Worm (Caenorhabditis elegans): ENCODE results near the gene sbt-1.

Gene sbt-1

DNA sequence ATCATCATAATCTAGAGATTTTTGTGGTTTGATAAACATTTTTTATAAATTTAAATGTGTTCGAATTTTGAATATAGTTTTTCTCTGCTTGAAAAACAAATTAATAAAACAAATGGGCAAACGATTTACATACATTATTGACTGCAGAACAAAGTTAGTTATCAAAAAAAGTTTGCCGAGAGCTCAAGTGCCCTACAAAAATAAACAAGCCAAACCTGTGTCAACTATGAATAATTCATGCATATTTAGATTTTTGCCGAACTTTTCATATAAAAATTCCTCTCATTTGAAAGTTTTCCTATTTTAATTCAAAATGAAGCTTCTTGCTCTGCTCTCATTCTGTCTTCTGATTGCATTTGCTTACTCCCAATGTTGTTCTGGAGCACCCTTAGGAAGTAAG lies 12.8 kb downstream of the sbt-1 start, which contains the start of gene sshk-1:
Gene sshk-1 (plus strand): TSS at position 301 of the 400 bp plus-strand sequence.
- TF ChIP-seq mdl-1 (tag; optimal IDR thresholded peaks at IDR 0.05) (no peak), ztf-1 (GFP tag; conservative IDR thresholded peaks at IDR 0.05) (no peak), ceh-82 (tag; optimal IDR thresholded peaks at IDR 0.05) (no peak), R02D3.7 (tag; optimal IDR thresholded peaks at IDR 0.05) (no peak), nhr-10 (tag; optimal IDR thresholded peaks at IDR 0.05) (no peak), nhr-237 (tag; optimal IDR thresholded peaks at IDR 0.05) (no peak), sma-9 (GFP tag; optimal IDR thresholded peaks at IDR 0.05) (no peak), sma-9 (tag; optimal IDR thresholded peaks at IDR 0.05) (no peak), dmd-4 (tag; optimal IDR thresholded peaks at IDR 0.05) (no peak), nhr-129 (tag; optimal IDR thresholded peaks at IDR 0.05) (no peak), ZK546.5 (tag; optimal IDR thresholded peaks at IDR 0.05) (no peak), blmp-1 (tag; optimal IDR thresholded peaks at IDR 0.05; ENCODE audit: insufficient read depth) (no peak)

DNA sequence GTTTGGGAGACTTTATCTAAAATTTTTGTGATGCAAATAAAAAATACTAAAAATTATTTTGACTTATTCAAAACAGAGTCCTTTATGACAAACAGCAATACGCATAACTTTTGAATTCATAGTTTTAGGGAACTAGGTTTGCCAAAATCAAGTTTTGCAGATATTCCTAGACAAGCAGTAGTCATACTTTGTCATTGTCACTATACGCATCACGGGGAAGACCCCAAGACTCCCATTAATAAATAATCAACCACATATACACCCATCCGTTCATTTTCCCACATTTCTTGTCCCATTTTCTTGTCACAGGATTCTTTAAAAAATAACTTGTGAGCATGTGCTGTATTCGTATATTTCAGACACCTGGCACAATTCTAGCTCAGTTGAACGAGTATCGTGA lies 14.3 kb downstream of the sbt-1 start, which contains the start of gene Y44A6D.7:
Gene Y44A6D.7 (plus strand): TSS at position 301 of the 400 bp plus-strand sequence.
- TF ChIP-seq sem-4 (tag; optimal IDR thresholded peaks at IDR 0.05), result no peak
- peak; percentile 39 for TF ChIP-seq unc-55 (GFP tag; optimal IDR thresholded peaks at IDR 0.05)
- no peak for TF ChIP-seq snpc-4 (tag; optimal IDR thresholded peaks at IDR 0.05)
- no peak for TF ChIP-seq mab-5 (tag; optimal IDR thresholded peaks at IDR 0.05)
- no peak for TF ChIP-seq nhr-11 (tag; optimal IDR thresholded peaks at IDR 0.05)

DNA sequence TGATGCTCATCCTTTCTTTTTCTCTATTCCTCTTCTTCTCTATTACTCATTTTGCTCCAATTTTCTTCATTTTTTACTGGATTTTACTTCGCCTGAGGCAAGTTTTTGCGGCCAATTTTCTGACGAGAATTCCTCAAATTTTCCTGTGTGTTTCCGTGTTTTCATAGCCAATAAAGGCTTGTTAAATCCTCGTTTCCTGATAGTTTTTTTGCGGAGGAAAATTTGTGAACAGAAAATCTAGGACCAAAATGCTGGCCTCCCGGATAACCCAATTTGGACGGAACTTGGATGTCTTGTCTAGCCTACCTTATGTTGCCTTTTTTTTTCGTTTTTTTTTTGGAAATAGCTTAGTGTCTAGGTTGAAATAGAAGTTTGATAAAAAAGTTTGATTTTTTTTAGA lies 15.0 kb downstream of the sbt-1 start:
- no peak for TF ChIP-seq nhr-23 (tag; optimal IDR thresholded peaks at IDR 0.05)
- TF ChIP-seq ztf-4 (tag; optimal IDR thresholded peaks at IDR 0.05), result no peak
- TF ChIP-seq nhr-129 (tag; optimal IDR thresholded peaks at IDR 0.05), result no peak

DNA sequence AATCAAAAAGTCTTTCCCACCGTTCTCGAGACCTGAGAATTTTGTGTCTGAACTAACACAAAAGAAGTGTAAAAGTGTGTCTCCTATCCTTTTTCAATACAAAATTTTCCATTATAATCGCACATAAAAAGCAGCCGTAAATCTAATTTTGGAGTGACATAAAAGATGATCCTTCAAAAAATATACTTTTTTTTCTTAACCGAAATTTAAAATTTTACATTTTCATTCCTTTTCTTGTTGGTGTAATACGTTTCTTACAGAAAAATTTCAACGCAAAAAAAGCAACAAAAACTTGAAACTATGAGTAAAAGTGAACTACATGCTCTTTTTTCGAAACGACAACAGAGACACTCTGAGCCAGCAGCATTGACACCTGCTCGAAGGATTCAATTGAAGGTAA lies 21.6 kb downstream of the sbt-1 start, which contains the start of gene Y44A6D.6:
Gene Y44A6D.6 (plus strand): TSS at position 301 of the 400 bp plus-strand sequence.
- TF ChIP-seq egl-27 (tag; optimal IDR thresholded peaks at IDR 0.05), result no peak
- no peak for TF ChIP-seq gmeb-1 (tag; optimal IDR thresholded peaks at IDR 0.05)
- TF ChIP-seq mab-5 (tag; optimal IDR thresholded peaks at IDR 0.05), result no peak
- TF ChIP-seq dmd-4 (tag; optimal IDR thresholded peaks at IDR 0.05), result no peak
- TF ChIP-seq nhr-21 (tag; optimal IDR thresholded peaks at IDR 0.05), result no peak

- peak; percentile 90 for TF ChIP-seq snpc-4 (tag; optimal IDR thresholded peaks at IDR 0.05)
Measured at ce11 chrV:20803464-20803863, 25.2 kb downstream of the sbt-1 start.

DNA sequence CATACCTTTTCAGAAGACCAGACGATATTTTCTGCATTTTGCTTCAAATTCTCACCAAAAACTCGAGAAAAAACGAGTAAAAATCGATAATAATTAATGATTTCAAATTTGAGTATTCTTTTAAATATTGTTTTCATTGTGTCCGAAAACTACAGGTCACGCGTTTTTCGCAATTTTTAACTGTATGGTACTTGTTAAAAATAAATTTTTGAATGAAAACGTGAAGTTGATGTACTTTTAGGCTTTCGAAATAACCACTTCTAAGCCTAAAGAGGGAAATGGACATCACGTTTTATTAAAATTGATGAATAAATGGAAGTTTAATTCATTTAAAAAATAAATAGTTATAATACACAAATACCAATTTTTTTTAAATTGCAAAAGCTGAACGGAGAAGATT lies 25.8 kb downstream of the sbt-1 start, which contains the start of gene Y44A6D.5:
Gene Y44A6D.5 (minus strand): TSS at position 101 of the 400 bp plus-strand sequence.
- TF ChIP-seq aly-2 (tag; optimal IDR thresholded peaks at IDR 0.05), result no peak

DNA sequence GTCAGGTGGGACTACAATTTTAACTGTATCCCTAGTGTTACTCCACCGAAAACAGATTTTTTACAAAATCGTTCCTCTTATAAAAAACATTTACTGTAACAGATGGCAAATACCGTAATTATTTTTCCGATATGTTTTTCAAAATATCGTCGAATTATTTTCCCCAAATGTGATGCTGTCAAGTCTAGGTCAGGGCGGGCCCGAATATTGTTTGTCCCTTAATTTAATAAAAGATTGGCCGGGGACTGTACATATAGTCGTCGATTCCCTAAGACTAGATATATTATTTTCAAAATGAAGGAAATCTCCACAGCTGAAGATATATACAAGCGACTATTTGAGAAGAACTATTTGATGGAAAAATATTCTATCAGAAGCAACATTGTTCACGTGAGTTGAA lies 30.8 kb downstream of the sbt-1 start, which contains the start of gene sdf-9:
Gene sdf-9 (plus strand): TSS at position 301 of the 400 bp plus-strand sequence.
- TF ChIP-seq peb-1 (tag; optimal IDR thresholded peaks at IDR 0.05) (no peak), skn-1 (tag; optimal IDR thresholded peaks at IDR 0.05) (no peak), nhr-10 (tag; optimal IDR thresholded peaks at IDR 0.05) (no peak), sem-4 (tag; optimal IDR thresholded peaks at IDR 0.05) (no peak), blmp-1 (tag; optimal IDR thresholded peaks at IDR 0.05; ENCODE audit: insufficient read depth) (no peak), nhr-77 (tag; optimal IDR thresholded peaks at IDR 0.05) (no peak), ztf-1 (GFP tag; conservative IDR thresholded peaks at IDR 0.05) (no peak)

ce11 chrV:20793761-20794160 lies 34.9 kb downstream of the sbt-1 start:
- TF ChIP-seq mdl-1 (tag; optimal IDR thresholded peaks at IDR 0.05) (no peak), nhr-21 (tag; optimal IDR thresholded peaks at IDR 0.05) (no peak), C34F6.9 (tag; optimal IDR thresholded peaks at IDR 0.05) (peak; percentile 65), blmp-1 (tag; optimal IDR thresholded peaks at IDR 0.05; ENCODE audit: insufficient read depth) (no peak), Y55F3AM.14 (GFP tag; optimal IDR thresholded peaks at IDR 0.05) (no peak), nhr-6 (tag; optimal IDR thresholded peaks at IDR 0.05) (no peak), sma-9 (GFP tag; optimal IDR thresholded peaks at IDR 0.05) (peak; percentile 5), sma-9 (tag; optimal IDR thresholded peaks at IDR 0.05) (no peak), ceh-16 (tag; optimal IDR thresholded peaks at IDR 0.05) (no peak), zag-1 (tag; optimal IDR thresholded peaks at IDR 0.05) (no peak), nhr-10 (tag; optimal IDR thresholded peaks at IDR 0.05) (no peak), crh-2 (tag; optimal IDR thresholded peaks at IDR 0.05) (no peak), aly-2 (tag; optimal IDR thresholded peaks at IDR 0.05) (no peak), unc-39 (tag; optimal IDR thresholded peaks at IDR 0.05) (no peak), nhr-23 (tag; optimal IDR thresholded peaks at IDR 0.05) (no peak), R02D3.7 (tag; optimal IDR thresholded peaks at IDR 0.05) (no peak), unc-55 (GFP tag; optimal IDR thresholded peaks at IDR 0.05) (peak; percentile 14), nhr-11 (tag; optimal IDR thresholded peaks at IDR 0.05) (no peak), gmeb-1 (tag; optimal IDR thresholded peaks at IDR 0.05) (no peak), dmd-4 (tag; optimal IDR thresholded peaks at IDR 0.05) (no peak), peb-1 (tag; optimal IDR thresholded peaks at IDR 0.05) (no peak), ZK546.5 (tag; optimal IDR thresholded peaks at IDR 0.05) (no peak), nhr-237 (tag; optimal IDR thresholded peaks at IDR 0.05) (no peak), ztf-4 (tag; optimal IDR thresholded peaks at IDR 0.05) (no peak), mab-5 (tag; optimal IDR thresholded peaks at IDR 0.05) (no peak), nhr-12 (tag; optimal IDR thresholded peaks at IDR 0.05) (no peak), lin-11 (tag; optimal IDR thresholded peaks at IDR 0.05) (no peak), elt-3 (tag; optimal IDR thresholded peaks at IDR 0.05) (no peak), skn-1 (tag; optimal IDR thresholded peaks at IDR 0.05) (no peak)
